Fruit fly (Drosophila melanogaster) S2 (cell line): ENCODE results near the gene GCS1.

ENCODE experiments used
- CG8478 ChIP-seq: fragments of >200 bp; optimal IDR thresholded peaks from 2 replicates; lab custom pipeline; 2018
- CTCF ChIP-seq, 2 experiments: fragments of >200 bp; optimal IDR thresholded peaks; 2 replicates each; lab custom pipeline; 2018

Gene GCS1

DNA sequence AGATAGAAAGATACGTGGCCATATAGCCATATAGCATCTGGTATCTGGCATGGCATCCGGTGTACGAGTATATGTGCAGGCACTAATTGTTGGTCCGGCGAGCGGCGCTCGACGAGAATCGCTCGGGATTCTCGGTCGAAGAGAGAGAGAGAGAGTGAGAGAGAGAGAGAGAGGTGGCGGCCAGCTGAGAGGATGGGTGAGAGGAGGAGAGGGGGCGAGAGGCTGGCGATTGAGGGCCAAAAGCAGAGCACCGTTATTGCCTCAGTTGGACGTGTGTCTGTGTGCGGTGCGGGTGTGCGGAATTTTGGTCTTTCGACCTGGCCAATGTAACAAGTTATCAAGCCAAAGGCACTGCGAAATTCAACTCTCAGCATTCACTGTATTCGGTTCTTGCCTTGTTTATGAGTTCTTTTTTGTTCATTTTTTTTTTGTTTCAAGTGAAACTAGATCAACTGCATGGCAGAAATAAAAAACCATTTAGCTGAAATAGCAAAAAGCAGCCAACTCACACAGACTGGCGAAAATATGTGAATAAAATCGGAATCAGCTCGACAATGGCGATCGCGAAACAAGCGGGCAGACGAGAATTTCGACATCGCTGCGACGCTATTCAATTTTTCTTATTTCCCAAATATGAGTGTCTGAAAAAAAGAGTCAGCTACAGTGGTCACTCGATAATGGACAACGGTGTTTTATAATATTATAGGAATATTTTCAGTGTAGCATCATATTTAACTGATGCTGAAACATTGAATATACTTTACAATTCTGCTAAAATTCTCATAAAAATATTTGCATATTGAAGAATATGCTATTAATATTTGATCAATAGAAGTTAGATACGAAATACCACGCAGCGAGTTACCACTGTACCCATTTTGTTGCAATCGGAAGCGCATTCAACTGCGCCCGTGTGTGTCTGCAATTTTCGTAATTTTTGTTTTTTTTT lies 25.2 kb upstream of the GCS1 start:
- no peak for TF ChIP-seq CG8478 (lab: Kevin White, UChicago)
- no peak for TF ChIP-seq CTCF (optimal IDR thresholded peaks at IDR 0.05; lab: Kevin White, UChicago)

DNA sequence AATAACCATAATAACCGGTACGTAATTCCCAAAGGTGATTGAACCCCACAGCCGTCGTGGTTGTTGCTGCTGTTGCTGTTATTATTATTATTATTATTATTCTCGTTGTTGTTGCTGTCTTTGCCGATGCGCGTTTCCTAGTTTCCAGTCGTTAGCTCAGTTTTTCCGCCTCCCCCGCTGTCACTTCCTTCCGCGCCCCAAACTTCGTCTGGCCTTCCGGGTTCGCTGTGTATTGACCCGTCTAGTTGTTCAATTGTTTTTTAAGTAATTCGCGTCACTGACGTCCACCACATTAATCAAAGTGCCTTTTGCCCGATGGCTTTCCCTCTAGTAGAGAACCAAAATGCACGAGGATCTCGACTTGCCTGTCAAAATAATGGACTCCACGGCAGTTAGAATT lies 23.8 kb upstream of the GCS1 start:
- no peak for TF ChIP-seq CTCF (optimal IDR thresholded peaks at IDR 0.05; lab: Kevin White, UChicago)
- TF ChIP-seq CG8478 (lab: Kevin White, UChicago), result no peak

DNA sequence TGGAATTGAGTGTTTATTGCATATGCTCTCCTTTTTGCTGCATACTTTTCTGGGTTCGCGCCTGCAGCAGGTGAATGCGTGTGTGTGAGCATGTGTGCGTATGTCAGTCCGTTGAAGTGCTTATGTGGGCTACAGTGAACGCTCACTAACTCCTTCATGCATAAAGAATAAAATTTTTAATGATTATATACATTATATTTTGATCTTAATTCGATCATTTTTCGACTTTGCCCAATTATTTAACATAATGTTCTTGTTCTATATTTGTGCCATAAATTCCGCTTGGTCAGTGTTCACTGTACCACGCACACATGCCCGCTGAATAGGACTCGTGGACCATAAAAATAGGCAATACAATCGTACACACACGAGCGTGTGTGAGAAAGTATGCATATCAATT lies 23.0 kb upstream of the GCS1 start:
- TF ChIP-seq CG8478 (lab: Kevin White, UChicago), result no peak
- TF ChIP-seq CTCF (optimal IDR thresholded peaks at IDR 0.05; lab: Kevin White, UChicago), result no peak

DNA sequence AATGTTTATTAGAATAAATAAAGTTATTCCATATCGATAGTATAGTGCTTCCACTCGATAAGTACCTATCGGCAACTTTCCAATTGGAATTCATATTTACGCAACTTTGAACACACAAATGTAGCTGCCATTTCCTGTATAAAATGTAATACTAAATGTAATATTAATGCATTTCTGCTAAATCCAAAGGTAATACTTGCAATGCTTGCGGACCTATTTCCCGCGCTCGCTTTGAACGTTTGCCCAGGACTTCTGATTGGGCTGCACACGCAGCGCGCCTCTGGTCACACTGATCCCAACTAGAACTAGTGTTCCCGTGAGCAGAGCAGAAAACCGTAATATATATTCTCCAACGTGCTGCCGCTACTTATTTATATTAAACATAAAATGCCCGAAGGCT lies 21.6 kb upstream of the GCS1 start, which contains the start of gene dlg1:
Gene dlg1, plus strand, starts transcription at position 292 of the 400 bp plus-strand sequence.
- TF ChIP-seq CTCF (optimal IDR thresholded peaks at IDR 0.05; lab: Kevin White, UChicago) (no peak), CG8478 (lab: Kevin White, UChicago) (no peak)

DNA sequence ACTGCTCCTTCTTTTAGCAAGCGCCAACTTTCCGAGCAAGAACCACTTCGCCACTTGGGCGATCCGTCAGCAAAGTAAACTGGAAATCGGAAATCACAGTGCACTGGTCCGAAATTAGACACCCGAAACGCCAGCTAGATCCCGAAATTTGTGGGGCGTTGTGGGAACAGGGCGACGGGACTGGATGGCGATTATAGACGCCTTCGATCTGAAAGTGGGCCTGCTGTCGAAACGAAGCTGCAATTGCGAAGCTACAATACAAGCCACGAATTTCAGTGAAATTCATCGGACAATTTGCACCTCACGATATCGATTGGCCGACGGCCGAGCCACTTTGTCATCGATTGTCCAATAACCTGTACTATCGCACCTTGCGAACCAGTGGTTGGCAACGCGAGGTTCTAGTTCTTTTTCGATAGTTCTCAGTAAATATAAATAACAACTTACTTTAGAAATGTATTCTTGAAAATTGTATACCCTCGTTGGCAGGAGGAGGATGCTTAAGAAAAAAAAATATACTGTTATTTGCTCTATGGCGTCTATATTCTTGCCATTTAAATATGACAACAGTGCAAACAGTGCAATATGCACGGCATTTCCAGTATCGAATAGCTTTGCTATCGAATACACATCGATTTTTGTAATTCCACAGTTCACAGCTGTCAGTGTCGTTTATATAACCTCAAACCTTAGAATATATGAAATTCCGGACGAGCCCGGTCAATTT lies 20.1 kb upstream of the GCS1 start, which contains the start of the genes hop and Tim8:
Gene hop, minus strand, starts transcription at position 316 of the 727 bp plus-strand sequence.
Gene Tim8, plus strand, starts transcription at position 663 of the 727 bp plus-strand sequence.
- TF ChIP-seq CTCF (optimal IDR thresholded peaks at IDR 0.05; lab: Kevin White, UChicago) (no peak), CG8478 (lab: Kevin White, UChicago) (no peak)

DNA sequence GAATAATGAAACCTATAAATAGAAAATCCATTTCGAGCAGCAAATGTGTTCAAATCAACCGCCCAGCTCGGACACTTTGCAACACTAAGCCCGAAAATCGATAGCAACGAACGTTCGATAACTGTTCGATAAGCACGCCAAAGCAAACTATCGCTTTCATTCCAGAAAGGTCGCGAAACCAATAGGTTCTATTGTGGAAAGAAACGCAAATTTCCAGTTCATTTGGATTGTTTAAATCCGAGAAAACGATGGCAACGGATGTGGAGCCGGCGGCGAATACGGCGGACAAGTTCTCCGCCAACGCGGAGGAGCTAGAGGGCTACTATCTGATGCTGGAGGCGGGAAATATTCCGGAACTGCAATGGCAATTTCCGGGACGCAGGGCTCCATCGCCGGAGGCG lies 11.3 kb upstream of the GCS1 start, which contains the start of gene Pa1:
Gene Pa1, plus strand, starts transcription at position 156 of the 401 bp plus-strand sequence.
- TF ChIP-seq CTCF (optimal IDR thresholded peaks at IDR 0.05; lab: Kevin White, UChicago) (no peak), CG8478 (lab: Kevin White, UChicago) (no peak)

DNA sequence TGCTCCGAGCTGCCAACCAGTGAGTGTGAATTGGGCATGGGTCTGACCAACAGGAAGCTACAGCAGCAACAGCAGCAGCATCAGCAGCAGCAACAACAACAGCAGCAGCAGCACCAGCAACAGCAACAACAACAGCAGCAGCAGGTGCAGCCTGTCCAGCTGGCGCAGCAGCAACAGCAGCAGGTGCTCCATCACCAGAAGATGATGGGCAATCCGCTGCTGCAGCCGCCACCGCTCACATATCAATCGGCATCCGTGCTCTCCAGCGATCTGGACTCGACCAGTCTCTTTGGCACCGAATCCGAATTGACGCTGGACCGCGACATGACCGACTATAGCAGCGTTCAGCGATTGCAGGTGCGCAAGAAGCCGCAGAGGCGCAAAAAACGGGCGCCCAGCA lies 8.8 kb upstream of the GCS1 start:
- TF ChIP-seq CTCF (optimal IDR thresholded peaks at IDR 0.05; lab: Kevin White, UChicago) (no peak), CG8478 (lab: Kevin White, UChicago) (no peak)

DNA sequence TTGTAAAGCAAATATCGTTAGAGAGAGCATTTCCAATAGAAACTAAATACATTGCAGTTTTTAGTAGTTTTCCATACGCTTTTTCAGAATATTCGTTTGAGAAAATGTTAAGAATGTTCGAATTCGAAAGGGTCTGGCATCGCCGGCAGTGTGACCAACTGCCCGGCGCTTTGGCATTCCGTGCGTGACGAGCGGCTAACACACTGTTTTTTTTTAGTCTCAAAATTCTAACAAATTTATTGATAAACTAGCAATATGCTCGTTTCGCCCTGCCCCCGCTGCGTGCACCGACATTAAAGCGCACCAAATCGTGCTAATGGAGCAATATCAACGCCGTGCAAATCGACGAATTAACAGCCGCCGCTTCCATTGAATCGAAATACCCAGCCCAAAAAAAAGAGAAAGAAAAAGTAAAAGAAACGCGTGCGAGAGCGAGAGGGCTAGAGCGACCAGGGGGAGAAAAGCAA lies 7.9 kb upstream of the GCS1 start, which contains the start of gene dsh:
Gene dsh, plus strand, starts transcription at position 174 of the 467 bp plus-strand sequence.
- TF ChIP-seq CG8478 (lab: Kevin White, UChicago) (no peak), CTCF (optimal IDR thresholded peaks at IDR 0.05; lab: Kevin White, UChicago) (no peak)

DNA sequence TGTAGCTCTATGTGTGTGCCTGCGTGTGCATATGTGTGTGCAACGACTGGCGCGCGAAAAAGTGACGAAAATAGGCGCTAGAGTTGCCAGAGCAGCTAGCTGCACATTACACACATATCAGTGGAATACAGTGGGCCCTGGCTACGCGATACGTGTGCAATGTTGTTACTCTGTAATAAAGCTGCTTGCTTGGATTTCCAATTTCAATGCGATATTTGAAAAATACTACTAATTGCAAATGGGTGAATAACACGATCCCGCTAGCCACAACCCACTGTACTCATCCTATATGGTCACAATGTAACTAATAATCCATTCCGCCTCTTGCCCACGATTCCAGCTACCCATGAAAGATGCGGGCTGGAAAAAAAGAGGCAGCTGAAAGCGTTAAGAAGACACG lies 3.5 kb upstream of the GCS1 start:
- no peak for TF ChIP-seq CG8478 (lab: Kevin White, UChicago)
- no peak for TF ChIP-seq CTCF (optimal IDR thresholded peaks at IDR 0.05; lab: Kevin White, UChicago)

DNA sequence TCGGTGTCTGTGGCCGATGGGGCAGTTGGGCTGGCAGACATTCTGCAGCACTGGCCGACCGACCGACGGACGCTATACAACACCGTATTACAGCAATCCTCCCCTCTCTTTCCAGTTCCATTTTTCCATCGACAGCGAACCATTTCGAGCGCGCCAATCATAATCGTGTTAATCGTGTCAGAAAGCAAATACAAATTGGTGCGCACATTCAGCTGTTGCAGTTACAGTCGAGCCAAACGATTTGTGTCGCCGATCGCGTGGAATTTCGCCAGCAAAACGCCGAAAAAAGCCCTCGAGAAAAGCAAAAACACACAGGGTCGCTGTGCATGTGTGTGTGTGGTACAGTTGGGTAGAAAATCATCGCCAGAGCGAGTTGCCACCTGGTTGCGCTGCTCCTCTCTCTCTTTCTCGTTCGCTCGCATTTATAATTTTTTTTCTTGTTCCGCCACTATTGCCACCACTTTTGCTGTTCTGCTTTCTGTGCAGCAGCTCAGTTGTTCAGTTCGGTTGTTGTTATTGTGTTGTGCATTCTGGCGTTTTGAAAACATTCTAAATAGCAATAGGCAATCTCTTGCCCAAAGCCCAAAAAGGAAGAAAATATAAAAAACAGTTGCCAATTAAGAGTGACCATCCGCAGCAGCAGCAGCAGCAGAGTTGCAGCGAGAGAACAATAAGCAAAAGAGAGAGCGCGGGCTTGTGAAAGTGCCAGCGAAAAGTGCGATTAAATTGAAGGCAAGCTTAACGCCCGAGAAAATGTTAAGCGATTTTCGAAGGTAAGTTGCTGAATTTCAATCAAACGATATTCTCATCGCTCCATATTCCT lies 2.9 kb upstream of the GCS1 start, which contains the start of gene CG1737:
Gene CG1737, plus strand, starts transcription at position 104 of the 823 bp plus-strand sequence.
- TF ChIP-seq CG8478 (lab: Kevin White, UChicago) (no peak), CTCF (optimal IDR thresholded peaks at IDR 0.05; lab: Kevin White, UChicago) (no peak)

DNA sequence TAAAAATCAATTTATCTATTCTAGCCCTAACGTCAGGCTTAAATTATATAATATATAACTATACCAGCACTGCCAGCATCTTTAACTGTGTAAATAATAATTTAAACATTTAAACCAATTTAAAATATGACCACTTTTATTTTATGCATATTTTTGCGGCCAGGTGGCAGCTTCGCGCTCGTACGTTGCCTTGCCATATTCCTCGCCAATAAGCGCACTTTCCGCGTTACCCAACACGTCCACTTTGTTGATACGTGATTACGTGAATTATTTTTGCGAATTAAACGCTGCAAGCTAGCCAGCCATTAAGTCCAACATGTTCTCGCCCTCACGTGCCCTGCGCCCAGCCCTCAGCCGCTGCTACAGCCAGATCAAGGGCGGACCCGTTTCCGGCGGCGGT lies 2.0 kb upstream of the GCS1 start, which contains the start of gene NdufV3:
Gene NdufV3, plus strand, starts transcription at position 219 of the 400 bp plus-strand sequence.
- TF ChIP-seq CG8478 (lab: Kevin White, UChicago), result no peak
- TF ChIP-seq CTCF (optimal IDR thresholded peaks at IDR 0.05; lab: Kevin White, UChicago), result no peak

DNA sequence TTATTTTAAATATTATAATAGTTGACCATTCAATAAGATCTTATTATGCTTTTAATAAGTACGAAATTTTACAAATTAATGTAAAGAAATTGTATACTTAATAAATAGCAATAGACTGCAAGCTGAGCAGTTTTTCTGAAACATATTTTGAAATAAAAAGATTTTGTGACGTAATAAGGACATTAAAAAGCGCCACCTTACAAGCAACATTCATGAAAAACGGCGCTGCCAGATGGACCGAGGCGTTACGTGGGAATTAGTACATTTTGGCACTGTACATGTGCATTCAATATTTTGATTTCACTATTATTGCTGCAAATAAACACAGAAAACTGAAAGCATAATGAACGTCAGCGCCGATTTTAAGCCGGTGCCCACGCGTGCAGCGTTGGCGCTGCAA lies 1.0 kb upstream of the GCS1 start, which contains the start of gene CG1738:
Gene CG1738, plus strand, starts transcription at position 221 of the 400 bp plus-strand sequence.
- no peak for TF ChIP-seq CTCF (optimal IDR thresholded peaks at IDR 0.05; lab: Kevin White, UChicago)
- TF ChIP-seq CG8478 (lab: Kevin White, UChicago), result no peak

DNA sequence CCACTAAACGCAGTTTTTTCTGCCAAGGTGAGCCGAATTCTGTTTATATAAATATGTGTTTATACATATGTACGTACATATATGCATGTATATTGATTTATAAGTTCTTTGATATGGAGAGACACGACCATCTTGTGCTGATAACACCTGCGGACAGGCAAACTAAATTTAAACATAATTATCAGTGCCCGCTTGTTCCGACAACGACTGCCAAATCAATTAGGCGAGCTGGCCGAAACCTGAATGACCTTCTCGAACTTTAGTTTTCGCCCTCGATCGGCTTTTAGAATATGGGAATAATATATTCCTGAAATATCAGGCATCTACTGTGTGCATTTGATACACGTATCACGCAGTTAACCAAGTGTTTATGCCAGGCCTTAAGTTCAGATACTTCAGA lies 5.0 kb downstream of the GCS1 start:
- no peak for TF ChIP-seq CTCF (optimal IDR thresholded peaks at IDR 0.05; lab: Kevin White, UChicago)
- TF ChIP-seq CG8478 (lab: Kevin White, UChicago), result no peak
